Worm (Caenorhabditis elegans): ENCODE results near the gene hpo-34.

hpo-34 gene

DNA sequence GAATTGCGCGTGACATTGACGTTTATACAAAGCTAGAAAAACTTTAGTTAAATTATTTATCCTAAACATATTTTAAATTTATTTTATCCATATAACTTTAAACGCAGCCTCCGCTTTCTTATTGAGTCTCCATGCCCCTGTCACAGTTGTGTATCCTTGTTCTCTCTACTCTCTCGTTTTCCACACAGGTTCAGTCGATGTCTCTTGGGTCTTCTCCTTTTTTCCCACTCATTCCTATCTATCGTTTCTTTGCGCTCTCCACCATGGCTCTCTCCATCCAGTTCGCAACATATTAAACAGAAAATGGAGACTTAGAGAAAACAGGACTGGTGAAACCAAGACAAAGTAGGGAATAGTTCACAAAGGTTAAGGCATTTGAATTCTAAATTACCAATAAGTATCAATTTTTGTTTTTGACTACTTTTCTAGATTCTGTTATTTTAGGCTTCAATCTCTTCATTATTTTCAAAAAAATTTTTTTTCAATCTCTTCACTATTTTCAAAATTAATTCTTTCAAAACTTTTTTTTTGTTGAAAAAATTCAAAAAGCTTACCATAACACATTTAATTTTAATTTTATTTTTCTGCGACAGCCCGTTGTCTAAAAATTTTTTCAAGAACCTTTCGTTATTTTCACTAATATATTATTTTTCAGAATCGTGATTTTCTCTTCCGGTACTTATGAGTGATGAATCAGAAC, 3.3 kb upstream of the hpo-34 start, which contains the start of gene sdc-2 (continued):
- no peak for TF ChIP-seq ztf-7 (tag; optimal IDR thresholded peaks at IDR 0.05)
- TF ChIP-seq nhr-237 (tag; optimal IDR thresholded peaks at IDR 0.05) = peak; percentile 20
- TF ChIP-seq D1046.2 (GFP tag; IDR thresholded peaks at IDR 0.05) = no peak
- peak; percentile 96 for TF ChIP-seq nhr-77 (tag; optimal IDR thresholded peaks at IDR 0.05)
- TF ChIP-seq hlh-30 (tag; optimal IDR thresholded peaks at IDR 0.05; ENCODE audit: insufficient read depth) = peak; percentile 80
- TF ChIP-seq ceh-28 (tag; optimal IDR thresholded peaks at IDR 0.05) = peak; percentile 17
- peak in 1 of 2 experiments; percentile 49 for TF ChIP-seq mdl-1 (tag; optimal IDR thresholded peaks at IDR 0.05)
- TF ChIP-seq ama-1 (optimal IDR thresholded peaks at IDR 0.05) = no peak
- peak; percentile 57 for TF ChIP-seq mxl-3 (GFP tag; optimal IDR thresholded peaks at IDR 0.05)
- no peak for TF ChIP-seq skn-1 (tag; optimal IDR thresholded peaks at IDR 0.05)
- no peak for TF ChIP-seq Y105C5A.15 (GFP tag; IDR thresholded peaks at IDR 0.05)
- TF ChIP-seq snpc-1.2 (GFP tag; IDR thresholded peaks at IDR 0.05) = no peak
- TF ChIP-seq lin-38 (GFP tag; IDR thresholded peaks at IDR 0.05) = no peak
- TF ChIP-seq aha-1 (tag) = peak; percentile 97
- TF ChIP-seq mep-1 (tag; optimal IDR thresholded peaks at IDR 0.05) = peak; percentile 97
- peak; percentile 70 for TF ChIP-seq spr-1 (tag; optimal IDR thresholded peaks at IDR 0.05)
- no peak for TF ChIP-seq lim-7 (GFP tag; IDR thresholded peaks at IDR 0.05)
- TF ChIP-seq unc-62 (GFP tag; optimal IDR thresholded peaks at IDR 0.05 in 1 of 2) = peak in 1 of 2 experiments; percentile 98
- no peak for TF ChIP-seq unc-62 (tag; optimal IDR thresholded peaks at IDR 0.05)
- TF ChIP-seq nhr-28 (tag; optimal IDR thresholded peaks at IDR 0.05) = peak; percentile 83
- no peak for TF ChIP-seq mxl-2 (GFP tag; conservative IDR thresholded peaks at IDR 0.05)
- peak; percentile 61 for TF ChIP-seq fkh-10 (GFP tag; optimal IDR thresholded peaks at IDR 0.05)
- TF ChIP-seq nhr-25 (tag; optimal IDR thresholded peaks at IDR 0.05; ENCODE audit: borderline replicate concordance, insufficient read depth) = no peak
- peak in 1 of 2 experiments; percentile 82 for TF ChIP-seq daf-16 (GFP tag; optimal IDR thresholded peaks at IDR 0.05)
- TF ChIP-seq daf-16 (tag; optimal IDR thresholded peaks at IDR 0.05) = peak; percentile 87
- TF ChIP-seq zfp-2 (tag; optimal IDR thresholded peaks at IDR 0.05) = no peak
- no peak for TF ChIP-seq daf-8 (GFP tag; IDR thresholded peaks at IDR 0.05)
- TF ChIP-seq nhr-42 (GFP tag; IDR thresholded peaks at IDR 0.05) = peak; percentile 85
- TF ChIP-seq nhr-6 (tag; optimal IDR thresholded peaks at IDR 0.05) = peak; percentile 80
- no peak for TF ChIP-seq dmd-8 (GFP tag; IDR thresholded peaks at IDR 0.05)
- TF ChIP-seq set-16 (GFP tag; IDR thresholded peaks at IDR 0.05) = no peak
- peak; percentile 81 for TF ChIP-seq rbr-2 (tag; optimal IDR thresholded peaks at IDR 0.05)
- no peak for TF ChIP-seq tag-97 (GFP tag; IDR thresholded peaks at IDR 0.05)
- TF ChIP-seq F10B5.3 (tag; optimal IDR thresholded peaks at IDR 0.05) = peak; percentile 30
- peak; percentile 48; the same call in 1 of the 2 replicates for TF ChIP-seq arid-1 (GFP tag; conservative IDR thresholded peaks at IDR 0.05)
- no peak for TF ChIP-seq egl-43 (GFP tag; IDR thresholded peaks at IDR 0.05)
- TF ChIP-seq nhr-41 (GFP tag; IDR thresholded peaks at IDR 0.05) = no peak; the same call in 1 of the 2 replicates
- TF ChIP-seq zfp-3 (GFP tag; conservative IDR thresholded peaks at IDR 0.05) = no peak
- peak; percentile 88 for TF ChIP-seq mes-2 (tag; optimal IDR thresholded peaks at IDR 0.05; ENCODE audit: poor library complexity, severe bottlenecking)
- TF ChIP-seq T26A8.4 (GFP tag; IDR thresholded peaks at IDR 0.05) = peak; percentile 78
- no peak for TF ChIP-seq F44E2.7 (GFP tag; IDR thresholded peaks at IDR 0.05)
- peak; percentile 94 for TF ChIP-seq dve-1 (tag; optimal IDR thresholded peaks at IDR 0.05; ENCODE audit: insufficient read depth)
- TF ChIP-seq hif-1 (tag; optimal IDR thresholded peaks at IDR 0.05) = peak in 1 of 2 experiments; percentile 36

Data from whole organism, L4 larva.